Fruit fly (Drosophila melanogaster) whole organism, pupa: ENCODE data around the gene CG6870.

Experiments
- CG10348 ChIP-seq: fragments of 200-800 bp; sonication (Bioruptor generic); IDR thresholded peaks from 2 replicates; pipeline ENCODE4 v1.3.6; 2022; ENCODE audit warnings: missing biosample characterization, missing genetic modification characterization
- CG12605 ChIP-seq: fragments of 200-800 bp; sonication (Bioruptor generic); IDR thresholded peaks from 2 replicates; pipeline ENCODE4 v1.3.6; 2022; ENCODE audit warnings: missing biosample characterization, missing genetic modification characterization
- CG17806 ChIP-seq: fragments of 200-800 bp; sonication (Bioruptor generic); optimal IDR thresholded peaks from 2 replicates; lab custom pipeline; 2018; ENCODE audit warnings: missing biosample characterization, mild to moderate bottlenecking, missing genetic modification characterization, moderate library complexity
- CG32121 ChIP-seq: fragments of 200-800 bp; sonication (Bioruptor generic); IDR thresholded peaks from 2 replicates; pipeline ENCODE4 v1.3.6; 2022; ENCODE audit warnings: missing biosample characterization, missing genetic modification characterization
- CG9948 ChIP-seq: fragments of 200-800 bp; sonication (Bioruptor generic); optimal IDR thresholded peaks from 2 replicates; lab custom pipeline; 2018; ENCODE audit warnings: missing biosample characterization, mild to moderate bottlenecking, missing genetic modification characterization, moderate library complexity
- D1 ChIP-seq: fragments of 200-800 bp; sonication (Bioruptor generic); optimal IDR thresholded peaks from 2 replicates; lab custom pipeline; 2018; ENCODE audit warnings: missing biosample characterization, mild to moderate bottlenecking, missing genetic modification characterization, moderate library complexity
- Pif1B ChIP-seq: fragments of 200-800 bp; sonication (Bioruptor generic); optimal IDR thresholded peaks from 3 replicates; lab custom pipeline; 2016; ENCODE audit warnings: missing biosample characterization, missing genetic modification characterization
- fd96Ca ChIP-seq: fragments of 200-800 bp; sonication (Bioruptor generic); IDR thresholded peaks from 3 replicates; pipeline ENCODE4 v1.3.6; 2022; ENCODE audit warnings: missing biosample characterization, missing genetic modification characterization
- gl ChIP-seq: fragments of 200-800 bp; sonication (Bioruptor generic); optimal IDR thresholded peaks from 2 replicates; lab custom pipeline; 2018; ENCODE audit warnings: missing biosample characterization, mild to moderate bottlenecking, missing genetic modification characterization

DNA sequence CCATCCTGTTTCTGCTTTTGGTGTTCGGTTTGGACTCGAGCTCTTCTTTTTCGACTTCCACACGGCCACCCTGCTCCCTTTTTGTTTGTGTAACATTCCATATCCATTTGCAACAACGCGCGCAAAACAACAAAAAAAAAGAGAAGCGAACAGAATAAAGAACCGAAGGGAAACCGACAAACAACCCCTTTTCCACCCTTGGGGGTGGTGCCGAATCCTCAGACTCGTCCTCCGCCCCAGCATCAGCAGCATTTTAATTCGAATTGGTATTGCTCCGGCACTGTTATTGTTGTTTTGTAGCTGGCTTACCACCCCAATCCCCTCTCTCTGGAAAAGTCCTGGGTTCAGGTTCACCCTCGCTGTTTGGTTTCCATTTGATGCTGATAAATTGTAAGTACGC lies 7.1 kb downstream of the CG6870 start:
- TF ChIP-seq CG17806 = no peak
- no peak for TF ChIP-seq D1 (tag; lab: Kevin White, UChicago)
- TF ChIP-seq CG32121 (GFP tag; lab: Robert Waterston, UW) = no peak
- no peak for TF ChIP-seq gl (tag; lab: Kevin White, UChicago)
- no peak for TF ChIP-seq CG9948 (tag; lab: Kevin White, UChicago)
- TF ChIP-seq fd96Ca (GFP tag; lab: Robert Waterston, UW) = no peak
- no peak for TF ChIP-seq Pif1B (GFP tag; lab: Kevin White, UChicago)
- TF ChIP-seq CG12605 (GFP tag; lab: Robert Waterston, UW) = no peak
- TF ChIP-seq CG10348 (GFP tag; lab: Robert Waterston, UW) = no peak
